Fruit fly (Drosophila melanogaster) whole organism: ENCODE data around the gene CG43773.

Experiments
- CG8478 ChIP-seq: fragments of >200 bp; optimal IDR thresholded peaks from 2 replicates; lab custom pipeline; 2018; ENCODE audit warnings: inconsistent platforms
- psq ChIP-seq: fragments of >200 bp; optimal IDR thresholded peaks from 2 replicates; lab custom pipeline; 2017

DNA sequence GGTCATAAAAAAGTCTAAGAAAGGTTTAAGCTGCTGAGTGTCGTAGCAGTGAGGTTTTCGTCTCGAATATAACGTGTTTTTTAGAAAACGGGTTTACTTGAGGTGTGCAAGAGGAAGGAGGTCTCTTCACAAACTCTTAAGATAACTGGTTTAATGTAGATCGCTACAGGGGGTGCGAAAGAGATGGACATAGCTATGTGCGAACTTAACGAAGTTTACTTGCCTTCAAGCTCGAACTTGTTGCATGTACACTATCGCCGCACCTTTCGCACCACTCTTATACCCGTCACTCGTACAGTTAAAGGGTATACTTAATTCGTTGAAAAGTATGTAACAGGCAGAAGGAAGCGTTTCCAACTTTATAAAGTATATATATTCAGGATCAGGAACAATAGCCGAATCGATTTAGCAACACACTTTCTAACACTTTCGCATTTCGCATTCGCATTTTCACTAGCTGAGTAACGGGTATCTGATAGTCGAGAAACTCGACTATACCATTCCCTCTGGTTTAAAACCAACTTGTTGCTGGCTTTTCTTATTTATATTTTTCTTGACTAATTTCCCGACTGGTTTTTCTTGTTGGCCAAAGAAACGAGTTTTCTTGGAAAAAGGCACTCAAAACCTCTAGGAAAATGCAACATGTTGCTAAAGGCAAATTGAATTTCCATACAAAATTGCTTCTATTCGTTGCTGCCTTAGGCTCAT is 22.9 kb downstream of the CG43773 start:
- TF ChIP-seq psq (lab: Kevin White, UChicago) (no peak), CG8478 (lab: Kevin White, UChicago) (no peak)
